Worm (Caenorhabditis elegans): ENCODE data around the gene F28H6.7.
A peak's percentile ranks its signal among the peaks of the same experiment; 100 is the strongest.

DNA sequence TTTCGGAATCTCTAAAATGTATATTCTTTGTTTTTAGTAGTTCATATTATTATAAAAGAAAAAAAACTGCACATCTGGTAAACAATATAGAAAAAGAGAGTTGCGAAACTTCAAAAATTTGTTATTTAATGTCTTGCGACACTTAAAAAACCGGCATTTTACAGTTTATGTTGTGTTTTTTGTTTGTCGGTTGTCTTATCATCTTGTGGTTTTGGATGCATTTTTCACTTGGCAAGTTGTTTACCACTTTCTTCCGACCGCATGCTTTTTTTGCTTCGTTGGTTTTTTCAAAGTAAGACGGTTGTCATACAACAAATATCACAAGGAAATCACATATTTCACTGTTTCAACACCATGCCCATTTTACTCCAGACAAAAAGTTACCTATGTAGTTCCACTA is 29.7 kb downstream of the F28H6.7 start:
- TF ChIP-seq unc-62 (GFP tag; optimal IDR thresholded peaks at IDR 0.05) = no peak
- no peak for TF ChIP-seq F49E8.2 (tag; optimal IDR thresholded peaks at IDR 0.05; ENCODE audit: insufficient read depth)
- no peak for TF ChIP-seq egrh-3 (GFP tag; IDR thresholded peaks at IDR 0.05)
- TF ChIP-seq rcor-1 (GFP tag; IDR thresholded peaks at IDR 0.05) = no peak
- no peak for TF ChIP-seq unc-130 (GFP tag; optimal IDR thresholded peaks at IDR 0.05)
- TF ChIP-seq tlf-1 (GFP tag; optimal IDR thresholded peaks at IDR 0.05) = no peak
- no peak for TF ChIP-seq dpff-1 (tag; optimal IDR thresholded peaks at IDR 0.05)
- no peak for TF ChIP-seq lsl-1 (GFP tag; optimal IDR thresholded peaks at IDR 0.05)
- no peak for TF ChIP-seq snpc-4 (GFP tag; optimal IDR thresholded peaks at IDR 0.05)
- TF ChIP-seq snpc-4 (tag; optimal IDR thresholded peaks at IDR 0.05) = peak in 2 of 4 experiments; percentile 1 to 14
